Fruit fly (Drosophila melanogaster): ENCODE results near the gene btl.
A peak's percentile ranks its signal among the peaks of the same experiment; 100 is the strongest.

Gene btl

DNA sequence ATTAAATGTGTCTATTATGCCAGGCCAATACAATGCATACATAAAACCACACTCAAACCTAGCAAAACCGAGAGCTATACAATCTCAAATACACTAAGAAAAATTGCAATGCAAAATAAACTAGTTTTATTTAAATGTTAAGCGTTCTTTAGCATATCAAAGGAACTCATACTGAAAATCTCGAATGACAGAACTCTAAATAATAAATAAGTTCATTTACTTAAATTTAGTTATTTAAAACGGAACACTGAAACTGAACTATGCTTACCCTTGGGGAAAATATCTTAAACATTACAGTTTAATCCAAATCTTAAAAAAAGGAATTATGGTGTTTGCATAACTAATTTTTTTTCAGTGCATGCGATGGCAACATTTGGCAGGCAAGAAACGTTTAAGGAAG is 10.7 kb downstream of the btl start (continued):
- no peak for TF ChIP-seq CG9797 (GFP tag; optimal IDR thresholded peaks at IDR 0.05)
- no peak for TF ChIP-seq CG18764 (GFP tag; optimal IDR thresholded peaks at IDR 0.05)
- TF ChIP-seq CG10565 (GFP tag; optimal IDR thresholded peaks at IDR 0.05): no peak
- no peak for TF ChIP-seq Lpt (GFP tag; optimal IDR thresholded peaks at IDR 0.05)
- no peak for TF ChIP-seq CG3163 (GFP tag; optimal IDR thresholded peaks at IDR 0.05)
- TF ChIP-seq CG14860 (GFP tag; IDR thresholded peaks at IDR 0.05; ENCODE audit: partially characterized antibody): no peak
- TF ChIP-seq shn (GFP tag; optimal IDR thresholded peaks at IDR 0.05): no peak
- TF ChIP-seq CG18011 (GFP tag; optimal IDR thresholded peaks at IDR 0.05): no peak
- no peak for TF ChIP-seq CG1647 (GFP tag; optimal IDR thresholded peaks at IDR 0.05)
- no peak for TF ChIP-seq CG11398 (GFP tag; optimal IDR thresholded peaks at IDR 0.05)
- no peak for TF ChIP-seq Nf-YC (tag; optimal IDR thresholded peaks at IDR 0.05)
- TF ChIP-seq CHES-1-like (GFP tag; optimal IDR thresholded peaks at IDR 0.05): no peak
- TF ChIP-seq p53 (GFP tag; optimal IDR thresholded peaks at IDR 0.05): no peak
- no peak for TF ChIP-seq CrebB (tag; optimal IDR thresholded peaks at IDR 0.05)
- no peak for TF ChIP-seq CG2889 (GFP tag; IDR thresholded peaks at IDR 0.05)
- no peak for TF ChIP-seq tll (GFP tag; optimal IDR thresholded peaks at IDR 0.05)
- TF ChIP-seq trh (GFP tag; optimal IDR thresholded peaks at IDR 0.05): no peak
- no peak for TF ChIP-seq CG17385 (GFP tag; optimal IDR thresholded peaks at IDR 0.05)
- no peak for TF ChIP-seq Dip3 (GFP tag; optimal IDR thresholded peaks at IDR 0.05)
- no peak for TF ChIP-seq NC2β (GFP tag; optimal IDR thresholded peaks at IDR 0.05)
- no peak for TF ChIP-seq CG15514 (GFP tag; optimal IDR thresholded peaks at IDR 0.05)
- TF ChIP-seq HLH4C (GFP tag; IDR thresholded peaks at IDR 0.05; ENCODE audit: partially characterized antibody): no peak
- no peak for TF ChIP-seq CG8290 (GFP tag; optimal IDR thresholded peaks at IDR 0.05)
- no peak for TF ChIP-seq CG8290 (tag; optimal IDR thresholded peaks at IDR 0.05)
- TF ChIP-seq CG16815 (GFP tag; optimal IDR thresholded peaks at IDR 0.05): no peak
- peak; percentile 25 for TF ChIP-seq CG14710 (tag; optimal IDR thresholded peaks at IDR 0.05)
- no peak for TF ChIP-seq CG11247 (GFP tag; IDR thresholded peaks at IDR 0.05)
- no peak for TF ChIP-seq wdn (GFP tag; IDR thresholded peaks at IDR 0.05)
- peak in 1 of 2 experiments; percentile 3 for TF ChIP-seq bsh (GFP tag; optimal IDR thresholded peaks at IDR 0.05)
- no peak for TF ChIP-seq Scr (GFP tag; IDR thresholded peaks at IDR 0.05; ENCODE audit: partially characterized antibody)
- TF ChIP-seq gem (tag; optimal IDR thresholded peaks at IDR 0.05): peak; percentile 49
- no peak for TF ChIP-seq CoRest (tag; optimal IDR thresholded peaks at IDR 0.05)
- peak; percentile 63 for TF ChIP-seq CG17361 (GFP tag; IDR thresholded peaks at IDR 0.05)
- TF ChIP-seq NK7.1 (GFP tag; optimal IDR thresholded peaks at IDR 0.05): no peak
- no peak for TF ChIP-seq CG14050 (GFP tag; IDR thresholded peaks at IDR 0.05)
- no peak for TF ChIP-seq Gsc (GFP tag; IDR thresholded peaks at IDR 0.05)
- no peak for TF ChIP-seq cad (GFP tag; optimal IDR thresholded peaks at IDR 0.05)
- TF ChIP-seq Tbp (GFP tag; optimal IDR thresholded peaks at IDR 0.05): no peak
- TF ChIP-seq CG6272 (GFP tag; IDR thresholded peaks at IDR 0.05): no peak
- peak; percentile 48; the same call in 1 of the 2 replicates for TF ChIP-seq CG31441 (GFP tag; IDR thresholded peaks at IDR 0.05)
- no peak for TF ChIP-seq CG42726 (GFP tag; IDR thresholded peaks at IDR 0.05; ENCODE audit: partially characterized antibody)
- TF ChIP-seq croc (GFP tag; conservative IDR thresholded peaks at IDR 0.05): no peak; the same call in 2 of the 3 replicates
- TF ChIP-seq CG9609 (GFP tag; optimal IDR thresholded peaks at IDR 0.05): no peak
- TF ChIP-seq gsb (GFP tag; IDR thresholded peaks at IDR 0.05): no peak
- TF ChIP-seq lmd (GFP tag; IDR thresholded peaks at IDR 0.05): no peak
- TF ChIP-seq Side (GFP tag; optimal IDR thresholded peaks at IDR 0.05): no peak
- no peak for TF ChIP-seq ind (GFP tag; optimal IDR thresholded peaks at IDR 0.05)
- 0 out of 3 replicates have a peak, but pooled peaks have one; percentile 29 for TF ChIP-seq CG11695 (GFP tag; IDR thresholded peaks at IDR 0.05)
- TF ChIP-seq Drgx (GFP tag; IDR thresholded peaks at IDR 0.05): no peak
- TF ChIP-seq Optix (GFP tag; IDR thresholded peaks at IDR 0.05): no peak
- no peak for TF ChIP-seq ewg (GFP tag; optimal IDR thresholded peaks at IDR 0.05)
- no peak for TF ChIP-seq Dek (tag; optimal IDR thresholded peaks at IDR 0.05)
- TF ChIP-seq CG6689 (GFP tag; IDR thresholded peaks at IDR 0.05): no peak
